Worm (Caenorhabditis elegans) whole organism, mixed stage, embryonic: Measurements from ENCODE around the gene Y45G5AM.3.

Experiments
- cnd-1 ChIP-seq: fragments of 200-800 bp; sonication (Bioruptor generic); optimal IDR thresholded peaks from 2 replicates; lab custom pipeline; 2018; ENCODE audit warnings: mild to moderate bottlenecking, missing genetic modification characterization, missing compliant biosample characterization
- drap-1 ChIP-seq: fragments of 200-800 bp; sonication (Bioruptor generic); optimal IDR thresholded peaks from 3 replicates; lab custom pipeline; 2018; ENCODE audit warnings: mild to moderate bottlenecking, missing genetic modification characterization, missing compliant biosample characterization
- ham-2 ChIP-seq: fragments of 200-800 bp; sonication (Bioruptor generic); optimal IDR thresholded peaks from 2 replicates; lab custom pipeline; 2018; ENCODE audit warnings: mild to moderate bottlenecking, missing genetic modification characterization, missing compliant biosample characterization
- mab-5 ChIP-seq: fragments of 150-350 bp; optimal IDR thresholded peaks from 2 replicates; lab custom pipeline; 2014; ENCODE audit warnings: missing biosample characterization, missing genetic modification characterization
- nhr-12 ChIP-seq: fragments of 150-350 bp; optimal IDR thresholded peaks from 2 replicates; lab custom pipeline; 2014; ENCODE audit warnings: missing biosample characterization, missing genetic modification characterization
- nhr-2 ChIP-seq: fragments of 150-350 bp; optimal IDR thresholded peaks from 2 replicates; lab custom pipeline; 2014; ENCODE audit warnings: missing biosample characterization, missing genetic modification characterization
- nhr-28 ChIP-seq: fragments of 150-350 bp; optimal IDR thresholded peaks from 2 replicates; lab custom pipeline; 2014; ENCODE audit warnings: missing biosample characterization, missing genetic modification characterization
- nhr-76 ChIP-seq: sonication (generic microtip); optimal IDR thresholded peaks from 2 replicates; lab custom pipeline; 2017; ENCODE audit warnings: missing biosample characterization, missing genetic modification characterization
- pha-4 ChIP-seq: fragments of 150-350 bp; optimal IDR thresholded peaks from 2 replicates; lab custom pipeline; 2018; ENCODE audit warnings: missing biosample characterization, missing genetic modification reagents, missing genetic modification characterization
- sptf-1 ChIP-seq: sonication (generic microtip); optimal IDR thresholded peaks from 2 replicates; lab custom pipeline; 2017; ENCODE audit warnings: mild to moderate bottlenecking, missing genetic modification characterization, moderate library complexity, missing compliant biosample characterization
- unc-120 ChIP-seq: sonication (generic microtip); optimal IDR thresholded peaks from 2 replicates; lab custom pipeline; 2017; ENCODE audit warnings: missing genetic modification characterization, missing compliant biosample characterization; ENCODE audit not compliant: poor library complexity, severe bottlenecking
- unc-39 ChIP-seq: fragments of 150-350 bp; optimal IDR thresholded peaks from 2 replicates; lab custom pipeline; 2014; ENCODE audit warnings: missing biosample characterization, missing genetic modification characterization
- unc-62 ChIP-seq: fragments of 150-350 bp; optimal IDR thresholded peaks from 2 replicates; lab custom pipeline; 2014; ENCODE audit warnings: missing biosample characterization, missing genetic modification reagents, missing genetic modification characterization
- zip-8 ChIP-seq: fragments of 150-350 bp; optimal IDR thresholded peaks from 2 replicates; lab custom pipeline; 2014; ENCODE audit warnings: missing biosample characterization, missing genetic modification characterization

- TF ChIP-seq nhr-28 (tag; lab: Kevin White, UChicago), result no peak
- no peak for TF ChIP-seq unc-39
- no peak for TF ChIP-seq cnd-1
- TF ChIP-seq nhr-76, result no peak
- no peak for TF ChIP-seq drap-1
- no peak for TF ChIP-seq zip-8
- no peak for TF ChIP-seq nhr-12
- TF ChIP-seq pha-4, result no peak
- no peak for TF ChIP-seq ham-2 (GFP tag; lab: Kevin White, UChicago)
- TF ChIP-seq nhr-2 (tag; lab: Kevin White, UChicago), result no peak
- no peak for TF ChIP-seq mab-5 (tag; lab: Kevin White, UChicago)
- no peak for TF ChIP-seq sptf-1
- no peak for TF ChIP-seq unc-120 (tag; lab: Kevin White, UChicago)
- no peak for TF ChIP-seq unc-62
Measured at ce11 chrV:4187144-4187485, 22.8 kb downstream of the Y45G5AM.3 start, which contains the start of gene nhr-114.
